Worm (Caenorhabditis elegans) whole organism, L1 larva: ENCODE results near the gene C18A11.1.

Experiments used
- C04F5.9 ChIP-seq: sonication (generic microtip); optimal IDR thresholded peaks from 2 replicates; lab custom pipeline; 2016; ENCODE audit warnings: missing genetic modification characterization, missing compliant biosample characterization
- F16B12.6 ChIP-seq: fragments of 150-350 bp; optimal IDR thresholded peaks from 2 replicates; lab custom pipeline; 2014; ENCODE audit warnings: missing biosample characterization, missing genetic modification characterization
- Y116A8C.19 ChIP-seq: sonication (generic microtip); optimal IDR thresholded peaks from 2 replicates; lab custom pipeline; 2016; ENCODE audit warnings: missing compliant biosample characterization, missing genetic modification characterization, borderline replicate concordance
- aha-1 ChIP-seq: fragments of 150-350 bp; optimal IDR thresholded peaks from 2 replicates; lab custom pipeline; 2014; ENCODE audit warnings: missing biosample characterization, missing genetic modification characterization
- blmp-1 ChIP-seq: fragments of 150-350 bp; optimal IDR thresholded peaks from 2 replicates; lab custom pipeline; 2014; ENCODE audit warnings: missing biosample characterization, missing genetic modification characterization
- ceh-88 ChIP-seq: fragments of 200-800 bp; sonication (Bioruptor generic); IDR thresholded peaks from 2 replicates; pipeline ENCODE4 v1.3.6; 2022; ENCODE audit warnings: missing genetic modification characterization, missing compliant biosample characterization
- ceh-90 ChIP-seq: sonication (generic microtip); optimal IDR thresholded peaks from 2 replicates; lab custom pipeline; 2016; ENCODE audit warnings: missing genetic modification characterization, missing compliant biosample characterization
- dpl-1 ChIP-seq, 3 experiments: fragments of 150-350 bp in 2 of 3; sonication (generic microtip) in 1 of 3; optimal IDR thresholded peaks; 2 replicates each; lab custom pipeline; 2014 to 2017; ENCODE audit warnings: missing biosample characterization in 3 of 3, missing genetic modification characterization in 3 of 3, missing genetic modification reagents in 3 of 3
- efl-1 ChIP-seq, 4 experiments: fragments of 150-350 bp; optimal IDR thresholded peaks in 3 of 4; peaks in 1 of 4; 1 replicate in 1 of 4; 2 replicates in 3 of 4; lab custom pipeline; 2014; ENCODE audit warnings: missing biosample characterization in 2 of 4, missing genetic modification characterization in 2 of 4, missing genetic modification reagents in 2 of 4
- egl-13 ChIP-seq: sonication (generic microtip); optimal IDR thresholded peaks from 2 replicates; lab custom pipeline; 2016; ENCODE audit warnings: missing genotype, missing genetic modification reagents, missing genetic modification characterization, missing compliant biosample characterization
- elt-2 ChIP-seq: sonication (generic microtip); optimal IDR thresholded peaks from 2 replicates; lab custom pipeline; 2016; ENCODE audit warnings: missing genetic modification characterization, mild to moderate bottlenecking, inconsistent platforms, missing compliant biosample characterization, missing genetic modification reagents
- elt-3 ChIP-seq, 6 experiments: fragments of 150-350 bp in 1 of 6; sonication (generic microtip); optimal IDR thresholded peaks; 2 replicates each; lab custom pipeline; 2017 to 2018; ENCODE audit warnings: missing biosample characterization in 6 of 6, missing genetic modification characterization in 6 of 6, inconsistent platforms in 1 of 6
- ets-5 ChIP-seq: fragments of 200-800 bp; sonication (Bioruptor generic); IDR thresholded peaks from 2 replicates; pipeline ENCODE4 v1.3.6; 2022; ENCODE audit warnings: missing genetic modification characterization, missing compliant biosample characterization
- fkh-4 ChIP-seq: sonication (generic microtip); optimal IDR thresholded peaks from 2 replicates; lab custom pipeline; 2016; ENCODE audit warnings: missing compliant biosample characterization, missing genetic modification characterization, borderline replicate concordance
- grh-1 ChIP-seq: fragments of 200-800 bp; sonication (Bioruptor generic); IDR thresholded peaks from 2 replicates; pipeline ENCODE4 v1.3.6; 2022; ENCODE audit warnings: missing genetic modification reagents, missing genetic modification characterization, missing compliant biosample characterization
- jun-1 ChIP-seq: fragments of 150-350 bp; optimal IDR thresholded peaks from 2 replicates; lab custom pipeline; 2014; ENCODE audit warnings: missing biosample characterization, missing genetic modification reagents, missing genetic modification characterization
- lin-14 ChIP-seq: fragments of 200-800 bp; sonication (Bioruptor generic); optimal IDR thresholded peaks from 2 replicates; lab custom pipeline; 2018; ENCODE audit warnings: mild to moderate bottlenecking, missing genetic modification characterization, moderate library complexity, missing compliant biosample characterization
- lin-35 ChIP-seq, 2 experiments: fragments of 150-350 bp; optimal IDR thresholded peaks; 2 replicates each; lab custom pipeline; 2014; ENCODE audit warnings: missing biosample characterization in 2 of 2, missing genetic modification characterization in 2 of 2, missing genetic modification reagents in 2 of 2
- lsy-2 ChIP-seq, 2 experiments: fragments of 150-350 bp; optimal IDR thresholded peaks; 2 replicates each; lab custom pipeline; 2014; ENCODE audit warnings: missing biosample characterization in 2 of 2, missing genetic modification characterization in 2 of 2
- mab-9 ChIP-seq: fragments of 200-800 bp; sonication (Bioruptor generic); IDR thresholded peaks from 2 replicates; pipeline ENCODE4 v1.3.6; 2022; ENCODE audit warnings: missing genetic modification reagents, missing genetic modification characterization, missing compliant biosample characterization
- mep-1 ChIP-seq: fragments of 150-350 bp; optimal IDR thresholded peaks from 2 replicates; lab custom pipeline; 2014; ENCODE audit warnings: missing biosample characterization, missing genetic modification characterization
- nhr-19 ChIP-seq: fragments of 200-800 bp; sonication (Bioruptor generic); conservative IDR thresholded peaks from 2 replicates; pipeline ENCODE4 v1.3.6; 2022; ENCODE audit warnings: missing genetic modification characterization, missing compliant biosample characterization
- nhr-20 ChIP-seq: sonication (generic microtip); optimal IDR thresholded peaks from 2 replicates; lab custom pipeline; 2016; ENCODE audit warnings: mild to moderate bottlenecking, missing genetic modification characterization, missing compliant biosample characterization
- nhr-71 ChIP-seq: sonication (generic microtip); optimal IDR thresholded peaks from 2 replicates; lab custom pipeline; 2016; ENCODE audit warnings: mild to moderate bottlenecking, missing genetic modification characterization, moderate library complexity, missing compliant biosample characterization
- nhr-84 ChIP-seq: sonication (generic microtip); optimal IDR thresholded peaks from 2 replicates; lab custom pipeline; 2017; ENCODE audit warnings: missing biosample characterization, missing genetic modification characterization
- nhr-85 ChIP-seq: sonication (generic microtip); peaks from one replicate; lab custom pipeline; 2016; ENCODE audit warnings: missing genetic modification characterization, inconsistent platforms, missing compliant biosample characterization
- nhr-90 ChIP-seq: sonication (generic microtip); optimal IDR thresholded peaks from 2 replicates; lab custom pipeline; 2016; ENCODE audit warnings: mild to moderate bottlenecking, missing genetic modification characterization, missing compliant biosample characterization; ENCODE audit not compliant: poor library complexity
- pag-3 ChIP-seq: sonication (generic microtip); optimal IDR thresholded peaks from 2 replicates; lab custom pipeline; 2017; ENCODE audit warnings: missing genetic modification characterization, mild to moderate bottlenecking, missing compliant biosample characterization, antibody characterized with exemption, borderline replicate concordance; ENCODE audit not compliant: insufficient read depth
- rnt-1 ChIP-seq: sonication (generic microtip); optimal IDR thresholded peaks from 2 replicates; lab custom pipeline; 2016; ENCODE audit warnings: mild to moderate bottlenecking, missing genetic modification characterization, moderate library complexity, missing compliant biosample characterization
- snpc-4 ChIP-seq: fragments of 150-350 bp; optimal IDR thresholded peaks from 2 replicates; lab custom pipeline; 2014; ENCODE audit warnings: missing biosample characterization, missing genetic modification characterization
- snu-23 ChIP-seq: sonication (generic microtip); optimal IDR thresholded peaks from 2 replicates; lab custom pipeline; 2016; ENCODE audit warnings: missing genetic modification characterization, missing compliant biosample characterization
- sox-4 ChIP-seq: sonication (generic microtip); optimal IDR thresholded peaks from 2 replicates; lab custom pipeline; 2016; ENCODE audit warnings: missing genetic modification characterization, missing compliant biosample characterization
- swsn-7 ChIP-seq: sonication (generic microtip); optimal IDR thresholded peaks from 2 replicates; lab custom pipeline; 2016; ENCODE audit warnings: missing genetic modification characterization, missing compliant biosample characterization
- unc-130 ChIP-seq: fragments of 150-350 bp; optimal IDR thresholded peaks from 2 replicates; lab custom pipeline; 2017; ENCODE audit warnings: missing biosample characterization, missing genetic modification characterization, inconsistent platforms
- xbp-1 ChIP-seq: sonication (generic microtip); optimal IDR thresholded peaks from 2 replicates; lab custom pipeline; 2016; ENCODE audit warnings: missing genetic modification characterization, missing compliant biosample characterization
- zip-4 ChIP-seq: fragments of 200-800 bp; sonication (Bioruptor generic); optimal IDR thresholded peaks from 2 replicates; lab custom pipeline; 2018; ENCODE audit warnings: mild to moderate bottlenecking, missing genetic modification characterization, moderate library complexity, missing compliant biosample characterization
- ztf-11 ChIP-seq, 2 experiments: sonication (generic microtip); optimal IDR thresholded peaks; 2 replicates each; lab custom pipeline; 2016 to 2017; ENCODE audit warnings: missing genetic modification characterization in 2 of 2, missing biosample characterization in 1 of 2, missing compliant biosample characterization in 1 of 2
- ztf-4 ChIP-seq: fragments of 150-350 bp; optimal IDR thresholded peaks from 2 replicates; lab custom pipeline; 2014; ENCODE audit warnings: missing biosample characterization, missing genetic modification characterization

C18A11.1 gene

ce11 chrX:8086725-8087641, 17.9 kb downstream of the C18A11.1 start:
- peak; percentile 53 for TF ChIP-seq nhr-85 (tag; lab: Kevin White, UChicago)
- TF ChIP-seq nhr-19 (GFP tag; lab: Robert Waterston, UW), result no peak
- TF ChIP-seq nhr-71 (tag; lab: Kevin White, UChicago), result peak; percentile 12

- TF ChIP-seq snpc-4 (tag; lab: Kevin White, UChicago), result no peak
- TF ChIP-seq nhr-85 (tag; lab: Kevin White, UChicago), result peak; percentile 15
- no peak for TF ChIP-seq nhr-20 (tag; lab: Kevin White, UChicago)
These were observed 19.3 kb downstream of the C18A11.1 start, which contains the start of gene vem-1 for ce11 chrX:8088474-8088873. vem-1 (minus strand) TSS chrX:8088574.

ce11 chrX:8089266-8089909, 20.3 kb downstream of the C18A11.1 start:
- no peak for TF ChIP-seq nhr-20 (tag; lab: Kevin White, UChicago)
- peak; percentile 80 for TF ChIP-seq F16B12.6 (tag; lab: Kevin White, UChicago)
- no peak for TF ChIP-seq Y116A8C.19 (tag; lab: Kevin White, UChicago)
- TF ChIP-seq pag-3 (tag; lab: Kevin White, UChicago), result no peak
- TF ChIP-seq ztf-11 (tag; optimal IDR thresholded peaks at IDR 0.05; lab: Kevin White, UChicago), result no peak
- peak; percentile 10 for TF ChIP-seq jun-1 (tag; lab: Kevin White, UChicago)
- no peak for TF ChIP-seq ztf-4 (tag; lab: Kevin White, UChicago)
- no peak for TF ChIP-seq sox-4 (tag; lab: Kevin White, UChicago)
- peak; percentile 43 for TF ChIP-seq lin-14 (GFP tag; lab: Kevin White, UChicago)
- TF ChIP-seq C04F5.9 (tag; lab: Kevin White, UChicago), result no peak
- peak; percentile 9 for TF ChIP-seq swsn-7 (tag; lab: Kevin White, UChicago)
- peak; percentile 65 for TF ChIP-seq mep-1 (tag; lab: Kevin White, UChicago)
- peak in 2 of 6 experiments; percentile 4 to 78 for TF ChIP-seq elt-3 (tag; optimal IDR thresholded peaks at IDR 0.05; lab: Kevin White, UChicago)
- TF ChIP-seq efl-1 (optimal IDR thresholded peaks at IDR 0.05; lab: Kevin White, UChicago), result no peak
- peak; percentile 12 to 69 for TF ChIP-seq efl-1 (GFP tag; optimal IDR thresholded peaks at IDR 0.05 in 1 of 2; lab: Kevin White, UChicago)
- TF ChIP-seq blmp-1 (tag; lab: Kevin White, UChicago), result peak; percentile 44
- TF ChIP-seq nhr-84, result no peak
- peak; percentile 23 for TF ChIP-seq nhr-71 (tag; lab: Kevin White, UChicago)
- TF ChIP-seq ceh-90 (tag; lab: Kevin White, UChicago), result no peak
- TF ChIP-seq elt-2 (tag; lab: Kevin White, UChicago), result peak; percentile 16
- TF ChIP-seq lin-35 (GFP tag; optimal IDR thresholded peaks at IDR 0.05; lab: Kevin White, UChicago), result peak in 1 of 2 experiments; percentile 15
- no peak for TF ChIP-seq egl-13 (tag; lab: Kevin White, UChicago)
- no peak for TF ChIP-seq aha-1
- TF ChIP-seq zip-4 (GFP tag; lab: Kevin White, UChicago), result no peak
- peak; percentile 15 for TF ChIP-seq nhr-90 (tag; lab: Kevin White, UChicago)
- no peak for TF ChIP-seq ets-5
- TF ChIP-seq dpl-1 (GFP tag; optimal IDR thresholded peaks at IDR 0.05; lab: Kevin White, UChicago), result peak in 1 of 3 experiments; percentile 2
- TF ChIP-seq ceh-88, result no peak
- no peak for TF ChIP-seq unc-130 (tag; lab: Kevin White, UChicago)
- peak; percentile 17; the same call in 1 of the 2 replicates for TF ChIP-seq grh-1 (GFP tag; lab: Robert Waterston, UW)
- TF ChIP-seq mab-9 (GFP tag; lab: Robert Waterston, UW), result no peak
- peak; percentile 22 for TF ChIP-seq rnt-1 (tag; lab: Kevin White, UChicago)
- no peak for TF ChIP-seq nhr-85 (tag; lab: Kevin White, UChicago)
- no peak for TF ChIP-seq fkh-4 (tag; lab: Kevin White, UChicago)
- no peak for TF ChIP-seq xbp-1 (tag; lab: Kevin White, UChicago)
- TF ChIP-seq snpc-4 (tag; lab: Kevin White, UChicago), result no peak
- no peak for TF ChIP-seq lsy-2 (tag; optimal IDR thresholded peaks at IDR 0.05; lab: Kevin White, UChicago)
- TF ChIP-seq snu-23 (GFP tag; lab: Kevin White, UChicago), result peak; percentile 24
